Fruit fly (Drosophila melanogaster) whole organism, embryonic: ENCODE results near the gene CG13088.

Experiments used
- Aef1 ChIP-seq: fragments of 200-800 bp; sonication (Bioruptor generic); IDR thresholded peaks from 3 replicates; pipeline ENCODE4 v1.3.6; 2022; ENCODE audit warnings: missing biosample characterization, missing genetic modification characterization
- Antp ChIP-seq: fragments of 200-800 bp; sonication (Bioruptor generic); optimal IDR thresholded peaks from 3 replicates; lab custom pipeline; 2016; ENCODE audit warnings: missing biosample characterization, missing genetic modification characterization
- CG10565 ChIP-seq: fragments of 200-800 bp; sonication (Bioruptor generic); optimal IDR thresholded peaks from 3 replicates; lab custom pipeline; 2016; ENCODE audit warnings: missing biosample characterization, mild to moderate bottlenecking, missing genetic modification characterization
- CG11247 ChIP-seq: fragments of 200-800 bp; sonication (Bioruptor generic); IDR thresholded peaks from 2 replicates; pipeline ENCODE4 v1.3.6; 2022; ENCODE audit warnings: missing biosample characterization, missing genetic modification characterization
- CG11695 ChIP-seq: fragments of 200-800 bp; sonication (Bioruptor generic); IDR thresholded peaks from 3 replicates; pipeline ENCODE4 v1.3.6; 2022; ENCODE audit warnings: missing biosample characterization, missing genetic modification characterization
- CG12219 ChIP-seq: fragments of 200-800 bp; sonication (Bioruptor generic); optimal IDR thresholded peaks from 3 replicates; lab custom pipeline; 2018; ENCODE audit warnings: missing biosample characterization, mild to moderate bottlenecking, missing genetic modification characterization
- CG13894 ChIP-seq: fragments of 200-800 bp; sonication (Bioruptor generic); optimal IDR thresholded peaks from 3 replicates; lab custom pipeline; 2018; ENCODE audit warnings: missing biosample characterization, mild to moderate bottlenecking, missing genetic modification characterization, moderate library complexity
- CG16779 ChIP-seq: fragments of 200-800 bp; sonication (Bioruptor generic); IDR thresholded peaks from 2 replicates; pipeline ENCODE4 v1.3.6; 2022; ENCODE audit warnings: missing biosample characterization, missing genetic modification characterization
- CG1832 ChIP-seq: fragments of 200-800 bp; sonication (Bioruptor generic); optimal IDR thresholded peaks from 2 replicates; lab custom pipeline; 2017; ENCODE audit warnings: missing biosample characterization, mild to moderate bottlenecking, missing genetic modification characterization, inconsistent platforms
- CG30020 ChIP-seq: fragments of 200-800 bp; optimal IDR thresholded peaks from 2 replicates; lab custom pipeline; 2019; ENCODE audit warnings: missing biosample characterization, mild to moderate bottlenecking, missing genetic modification characterization, moderate library complexity
- CG34422 ChIP-seq: fragments of 200-800 bp; sonication (Bioruptor generic); IDR thresholded peaks from 3 replicates; pipeline ENCODE4 v1.3.6; 2022; ENCODE audit warnings: missing biosample characterization, missing genetic modification characterization
- CG3847 ChIP-seq: fragments of 200-800 bp; sonication (Bioruptor generic); IDR thresholded peaks from 2 replicates; pipeline ENCODE4 v1.3.6; 2022; ENCODE audit warnings: missing biosample characterization, missing genetic modification characterization
- CG3995 ChIP-seq: fragments of 200-800 bp; sonication (Bioruptor generic); optimal IDR thresholded peaks from 3 replicates; lab custom pipeline; 2016; ENCODE audit warnings: missing biosample characterization, missing genetic modification characterization
- CG4730 ChIP-seq: fragments of 200-800 bp; sonication (Bioruptor generic); IDR thresholded peaks from 2 replicates; pipeline ENCODE4 v1.3.6; 2022; ENCODE audit warnings: missing biosample characterization, missing genetic modification characterization
- CG6654 ChIP-seq: fragments of 200-800 bp; sonication (Bioruptor generic); optimal IDR thresholded peaks from 2 replicates; lab custom pipeline; 2017; ENCODE audit warnings: missing biosample characterization, mild to moderate bottlenecking, missing genetic modification characterization
- CG6791 ChIP-seq: fragments of 200-800 bp; sonication (Bioruptor generic); IDR thresholded peaks from 3 replicates; pipeline ENCODE4 v1.3.6; 2022; ENCODE audit warnings: missing biosample characterization, missing genetic modification characterization; ENCODE audit not compliant: partially characterized antibody
- CG7357 ChIP-seq: fragments of 200-800 bp; sonication (Bioruptor generic); IDR thresholded peaks from 3 replicates; pipeline ENCODE4 v1.3.6; 2022; ENCODE audit warnings: missing biosample characterization, missing genetic modification characterization
- CG7839 ChIP-seq: fragments of 200-800 bp; sonication (Bioruptor generic); optimal IDR thresholded peaks from 3 replicates; lab custom pipeline; 2018; ENCODE audit warnings: missing biosample characterization, mild to moderate bottlenecking, missing genetic modification characterization, moderate library complexity
- CG7928 ChIP-seq: fragments of 200-800 bp; sonication (Bioruptor generic); optimal IDR thresholded peaks from 2 replicates; lab custom pipeline; 2017; ENCODE audit warnings: missing biosample characterization, mild to moderate bottlenecking, missing genetic modification characterization
- Dll ChIP-seq: fragments of 200-800 bp; sonication (Bioruptor generic); IDR thresholded peaks from 4 replicates; pipeline ENCODE4 v1.3.6; 2022; ENCODE audit warnings: missing biosample characterization, missing genetic modification characterization; ENCODE audit not compliant: partially characterized antibody
- Fer2 ChIP-seq: fragments of 200-800 bp; sonication (Bioruptor generic); optimal IDR thresholded peaks from 2 replicates; lab custom pipeline; 2018; ENCODE audit warnings: missing biosample characterization, mild to moderate bottlenecking, missing genetic modification characterization, moderate library complexity
- Fer3 ChIP-seq: fragments of 200-800 bp; sonication (Bioruptor generic); optimal IDR thresholded peaks from 2 replicates; lab custom pipeline; 2018; ENCODE audit warnings: missing biosample characterization, mild to moderate bottlenecking, missing genetic modification characterization, moderate library complexity
- Gug ChIP-seq: fragments of 200-800 bp; sonication (Bioruptor generic); IDR thresholded peaks from 4 replicates; pipeline ENCODE4 v1.3.6; 2022; ENCODE audit warnings: missing biosample characterization, missing genetic modification characterization
- HLHmδ ChIP-seq: fragments of 200-800 bp; sonication (Bioruptor generic); optimal IDR thresholded peaks from 2 replicates; lab custom pipeline; 2018; ENCODE audit warnings: missing biosample characterization, mild to moderate bottlenecking, missing genetic modification characterization, moderate library complexity
- Hr78 ChIP-seq, 2 experiments: fragments of 200-800 bp in 1 of 2; fragments of >200 bp in 1 of 2; sonication (Bioruptor generic) in 1 of 2; optimal IDR thresholded peaks; 2 replicates each; lab custom pipeline; 2017 to 2019; ENCODE audit warnings: missing biosample characterization in 2 of 2, missing genetic modification characterization in 2 of 2, mild to moderate bottlenecking in 1 of 2, moderate library complexity in 1 of 2
- Mad ChIP-seq: fragments of 200-800 bp; sonication (Bioruptor generic); optimal IDR thresholded peaks from 2 replicates; lab custom pipeline; 2016; ENCODE audit warnings: missing biosample characterization, missing genetic modification characterization
- Med ChIP-seq: fragments of 200-800 bp; sonication (Bioruptor generic); peaks from one replicate; lab custom pipeline; 2016; ENCODE audit warnings: missing biosample characterization, missing genetic modification characterization, mild to moderate bottlenecking, inconsistent platforms, moderate library complexity
- Mes4 ChIP-seq: fragments of 200-800 bp; sonication (Bioruptor generic); optimal IDR thresholded peaks from 2 replicates; lab custom pipeline; 2016; ENCODE audit warnings: missing biosample characterization, missing genetic modification characterization
- NC2β ChIP-seq: fragments of 200-800 bp; sonication (Bioruptor generic); optimal IDR thresholded peaks from 2 replicates; lab custom pipeline; 2016; ENCODE audit warnings: missing biosample characterization, missing genetic modification characterization
- Xbp1 ChIP-seq: fragments of 200-800 bp; sonication (Bioruptor generic); optimal IDR thresholded peaks from 3 replicates; lab custom pipeline; 2016; ENCODE audit warnings: missing biosample characterization, mild to moderate bottlenecking, missing genetic modification characterization
- dmrt99B ChIP-seq: fragments of 200-800 bp; sonication (Bioruptor generic); optimal IDR thresholded peaks from 2 replicates; lab custom pipeline; 2018; ENCODE audit warnings: missing biosample characterization, mild to moderate bottlenecking, missing genetic modification characterization, moderate library complexity
- eve ChIP-seq, 2 experiments: fragments of >200 bp; optimal IDR thresholded peaks; 2 replicates each; lab custom pipeline; 2017; ENCODE audit warnings: missing biosample characterization in 2 of 2, missing genetic modification characterization in 2 of 2
- exex ChIP-seq: fragments of 200-800 bp; sonication (Bioruptor generic); optimal IDR thresholded peaks from 4 replicates; lab custom pipeline; 2018; ENCODE audit warnings: missing biosample characterization, mild to moderate bottlenecking, missing genetic modification characterization, moderate library complexity
- gsb-n ChIP-seq: fragments of 200-800 bp; sonication (Bioruptor generic); optimal IDR thresholded peaks from 3 replicates; lab custom pipeline; 2018; ENCODE audit warnings: missing biosample characterization, mild to moderate bottlenecking, missing genetic modification characterization
- ham ChIP-seq: fragments of 200-800 bp; sonication (Bioruptor generic); IDR thresholded peaks from 2 replicates; pipeline ENCODE4 v1.3.6; 2022; ENCODE audit warnings: missing biosample characterization, missing genetic modification characterization
- insv ChIP-seq, 2 experiments: fragments of 200-800 bp; sonication (Bioruptor generic); optimal IDR thresholded peaks; 3 replicates each; lab custom pipeline; 2016 to 2018; ENCODE audit warnings: missing biosample characterization in 2 of 2, missing genetic modification characterization in 2 of 2
- jigr1 ChIP-seq: fragments of 200-800 bp; sonication (Bioruptor generic); IDR thresholded peaks from 3 replicates; pipeline ENCODE4 v1.3.6; 2022; ENCODE audit warnings: missing biosample characterization, missing genetic modification characterization
- kah ChIP-seq: fragments of 200-800 bp; sonication (Bioruptor generic); optimal IDR thresholded peaks from 2 replicates; lab custom pipeline; 2018; ENCODE audit warnings: missing biosample characterization, mild to moderate bottlenecking, missing genetic modification characterization
- knrl ChIP-seq: fragments of 200-800 bp; sonication (Bioruptor generic); IDR thresholded peaks from 3 replicates; pipeline ENCODE4 v1.3.6; 2022; ENCODE audit warnings: missing biosample characterization, missing genetic modification characterization; ENCODE audit not compliant: partially characterized antibody
- lov ChIP-seq, 2 experiments: fragments of 200-800 bp in 1 of 2; fragments of >200 bp in 1 of 2; sonication (Bioruptor generic) in 1 of 2; IDR thresholded peaks in 1 of 2; optimal IDR thresholded peaks in 1 of 2; 2 replicates in 1 of 2; 3 replicates in 1 of 2; pipeline versions ENCODE4 v1.3.6 to Lab custom; 2017 to 2022; ENCODE audit warnings: missing biosample characterization in 1 of 2, missing genetic modification characterization in 1 of 2
- nom ChIP-seq: fragments of 200-800 bp; sonication (Bioruptor generic); optimal IDR thresholded peaks from 2 replicates; lab custom pipeline; 2017; ENCODE audit warnings: missing biosample characterization, missing genetic modification characterization, mild to moderate bottlenecking, moderate library complexity, missing genetic modification reagents
- sima ChIP-seq: fragments of 200-800 bp; sonication (Bioruptor generic); optimal IDR thresholded peaks from 2 replicates; lab custom pipeline; 2016; ENCODE audit warnings: missing biosample characterization, missing genetic modification characterization
- so ChIP-seq: fragments of 200-800 bp; sonication (Bioruptor generic); IDR thresholded peaks from 3 replicates; pipeline ENCODE4 v1.3.6; 2022; ENCODE audit warnings: missing biosample characterization, missing genetic modification characterization
- stwl ChIP-seq: fragments of 200-800 bp; sonication (Bioruptor generic); optimal IDR thresholded peaks from 3 replicates; lab custom pipeline; 2018; ENCODE audit warnings: missing biosample characterization, mild to moderate bottlenecking, missing genetic modification characterization, moderate library complexity
- usp ChIP-seq: fragments of >200 bp; optimal IDR thresholded peaks from 2 replicates; lab custom pipeline; 2017; ENCODE audit warnings: missing biosample characterization, missing genetic modification characterization
- vvl ChIP-seq: fragments of 200-800 bp; sonication (Bioruptor generic); IDR thresholded peaks from 2 replicates; pipeline ENCODE4 v1.3.6; 2022; ENCODE audit warnings: missing biosample characterization, missing genetic modification characterization
- zfh2 ChIP-seq: fragments of 200-800 bp; sonication (Bioruptor generic); optimal IDR thresholded peaks from 2 replicates; lab custom pipeline; 2016; ENCODE audit warnings: missing biosample characterization, missing genetic modification characterization

Gene CG13088

dm6 chr2L:8463144-8464106 lies 25.4 kb upstream of the CG13088 start, which contains the start of gene Agpat2 (continued):
- TF ChIP-seq Med (GFP tag; lab: Kevin White, UChicago) (peak; percentile 94), Hr78 (GFP tag; optimal IDR thresholded peaks at IDR 0.05; lab: Kevin White, UChicago) (no peak), exex (peak; percentile 16), CG12219 (peak; percentile 74), sima (GFP tag; lab: Kevin White, UChicago) (peak; percentile 22), lov (optimal IDR thresholded peaks at IDR 0.05; lab: Kevin White, UChicago) (no peak), lov (GFP tag; IDR thresholded peaks at IDR 0.05; lab: Robert Waterston, UW) (0 out of 3 replicates have a peak, but pooled peaks have one; percentile 38), CG6654 (GFP tag; lab: Kevin White, UChicago) (peak; percentile 65), Dll (GFP tag; lab: Robert Waterston, UW) (no peak), CG6791 (GFP tag; lab: Robert Waterston, UW) (no peak), CG13894 (tag; lab: Kevin White, UChicago) (peak; percentile 78), Gug (peak; percentile 65; the same call in 3 of the 4 replicates), dmrt99B (tag; lab: Kevin White, UChicago) (peak; percentile 93), CG11695 (GFP tag; lab: Robert Waterston, UW) (peak; percentile 78; the same call in 2 of the 3 replicates), CG1832 (GFP tag; lab: Kevin White, UChicago) (no peak), stwl (tag; lab: Kevin White, UChicago) (peak; percentile 20), Antp (GFP tag; lab: Kevin White, UChicago) (peak; percentile 75), CG4730 (GFP tag; lab: Robert Waterston, UW) (peak; percentile 44), nom (GFP tag; lab: Kevin White, UChicago) (peak; percentile 8), eve (GFP tag; optimal IDR thresholded peaks at IDR 0.05; lab: Kevin White, UChicago) (peak in 1 of 2 experiments; percentile 95), so (peak; percentile 67; the same call in 1 of the 3 replicates), CG3995 (GFP tag; lab: Kevin White, UChicago) (peak; percentile 25), CG7357 (GFP tag; lab: Robert Waterston, UW) (peak; percentile 58; the same call in 2 of the 3 replicates), vvl (peak; percentile 88), CG10565 (GFP tag; lab: Kevin White, UChicago) (peak; percentile 42), jigr1 (0 out of 3 replicates have a peak, but pooled peaks have one; percentile 30), Aef1 (peak; percentile 52), kah (GFP tag; lab: Kevin White, UChicago) (peak; percentile 47), NC2β (GFP tag; lab: Kevin White, UChicago) (peak; percentile 82), usp (GFP tag; lab: Kevin White, UChicago) (no peak), knrl (GFP tag; lab: Robert Waterston, UW) (no peak), Fer3 (tag; lab: Kevin White, UChicago) (peak; percentile 77), Fer2 (tag; lab: Kevin White, UChicago) (peak; percentile 72), CG7839 (peak; percentile 90), CG7928 (GFP tag; lab: Kevin White, UChicago) (peak; percentile 44), CG11247 (peak; percentile 59), HLHmδ (GFP tag; lab: Kevin White, UChicago) (no peak)

- TF ChIP-seq gsb-n (tag; lab: Kevin White, UChicago) (peak; percentile 58), CG3847 (GFP tag; lab: Robert Waterston, UW) (peak; percentile 63), insv (GFP tag; optimal IDR thresholded peaks at IDR 0.05; lab: Kevin White, UChicago) (peak in 1 of 2 experiments; percentile 58), Mes4 (GFP tag; lab: Kevin White, UChicago) (peak; percentile 7), CG16779 (GFP tag; lab: Robert Waterston, UW) (0 out of 2 replicates have a peak, but pooled peaks have one; percentile 58), Xbp1 (GFP tag; lab: Kevin White, UChicago) (peak; percentile 64), CG34422 (GFP tag; lab: Robert Waterston, UW) (peak; percentile 29; the same call in 1 of the 3 replicates), CG4730 (GFP tag; lab: Robert Waterston, UW) (no peak), ham (no peak), zfh2 (GFP tag; lab: Kevin White, UChicago) (peak; percentile 54), Mad (GFP tag; lab: Kevin White, UChicago) (peak; percentile 40), CG30020 (tag; lab: Kevin White, UChicago) (peak; percentile 47)
Observed at dm6 chr2L:8464107-8464582, 24.6 kb upstream of the CG13088 start, which contains the start of gene prg. Gene prg (plus strand): TSS chr2L:8464488.
